Fruit fly (Drosophila melanogaster) whole organism, embryonic: ENCODE measurements around the gene CG17959.

ENCODE experiments used
- C15 ChIP-seq: fragments of 200-800 bp; sonication (Bioruptor generic); IDR thresholded peaks from 3 replicates; pipeline ENCODE4 v1.3.6; 2022; ENCODE audit warnings: missing biosample characterization, missing genetic modification characterization
- CG10366 ChIP-seq: fragments of 200-800 bp; sonication (Bioruptor generic); IDR thresholded peaks from 2 replicates; pipeline ENCODE4 v1.3.6; 2022; ENCODE audit warnings: missing biosample characterization, missing genetic modification characterization
- CG11695 ChIP-seq: fragments of 200-800 bp; sonication (Bioruptor generic); IDR thresholded peaks from 3 replicates; pipeline ENCODE4 v1.3.6; 2022; ENCODE audit warnings: missing biosample characterization, missing genetic modification characterization
- CG12155 ChIP-seq: fragments of 200-800 bp; sonication (Bioruptor generic); optimal IDR thresholded peaks from 3 replicates; lab custom pipeline; 2016; ENCODE audit warnings: missing biosample characterization, missing genetic modification characterization
- CG12236 ChIP-seq: fragments of 200-800 bp; sonication (Bioruptor generic); optimal IDR thresholded peaks from 2 replicates; lab custom pipeline; 2016; ENCODE audit warnings: missing biosample characterization, missing genetic modification characterization
- CG1602 ChIP-seq: fragments of 200-800 bp; sonication (Bioruptor generic); optimal IDR thresholded peaks from 3 replicates; lab custom pipeline; 2016; ENCODE audit warnings: missing biosample characterization, missing genetic modification characterization
- CG16815 ChIP-seq: fragments of 200-800 bp; sonication (Bioruptor generic); optimal IDR thresholded peaks from 3 replicates; lab custom pipeline; 2017; ENCODE audit warnings: missing biosample characterization, mild to moderate bottlenecking, missing genetic modification characterization
- CG17359 ChIP-seq: fragments of 200-800 bp; sonication (Bioruptor generic); optimal IDR thresholded peaks from 3 replicates; lab custom pipeline; 2018; ENCODE audit warnings: missing biosample characterization, mild to moderate bottlenecking, missing genetic modification characterization, moderate library complexity
- CG17802 ChIP-seq: fragments of 200-800 bp; sonication (Bioruptor generic); optimal IDR thresholded peaks from 2 replicates; lab custom pipeline; 2018; ENCODE audit warnings: missing biosample characterization, mild to moderate bottlenecking, missing genetic modification characterization, moderate library complexity
- CG18262 ChIP-seq: fragments of 200-800 bp; optimal IDR thresholded peaks from 3 replicates; lab custom pipeline; 2019; ENCODE audit warnings: missing biosample characterization, mild to moderate bottlenecking, missing genetic modification characterization, moderate library complexity
- CG18599 ChIP-seq: fragments of 200-800 bp; sonication (Bioruptor generic); optimal IDR thresholded peaks from 3 replicates; lab custom pipeline; 2017; ENCODE audit warnings: missing biosample characterization, missing genetic modification characterization, mild to moderate bottlenecking, moderate library complexity, missing genetic modification reagents
- CG2129 ChIP-seq: fragments of 200-800 bp; sonication (Bioruptor generic); IDR thresholded peaks from 2 replicates; pipeline ENCODE4 v1.3.6; 2022; ENCODE audit warnings: missing biosample characterization, missing genetic modification characterization; ENCODE audit not compliant: partially characterized antibody
- CG2712 ChIP-seq: fragments of 200-800 bp; optimal IDR thresholded peaks from 3 replicates; lab custom pipeline; 2019; ENCODE audit warnings: missing biosample characterization, mild to moderate bottlenecking, missing genetic modification characterization, moderate library complexity
- CG32532 ChIP-seq: fragments of 200-800 bp; sonication (Bioruptor generic); IDR thresholded peaks from 2 replicates; pipeline ENCODE4 v1.3.6; 2022; ENCODE audit warnings: missing biosample characterization, missing genetic modification characterization
- CG3281 ChIP-seq: fragments of 200-800 bp; sonication (Bioruptor generic); optimal IDR thresholded peaks from 3 replicates; lab custom pipeline; 2017; ENCODE audit warnings: missing biosample characterization, mild to moderate bottlenecking, missing genetic modification characterization
- CG4424 ChIP-seq: fragments of 200-800 bp; sonication (Bioruptor generic); optimal IDR thresholded peaks from 3 replicates; lab custom pipeline; 2016; ENCODE audit warnings: missing biosample characterization, missing genetic modification characterization
- CG6689 ChIP-seq: fragments of 200-800 bp; sonication (Bioruptor generic); IDR thresholded peaks from 2 replicates; pipeline ENCODE4 v1.3.6; 2022; ENCODE audit warnings: missing biosample characterization, missing genetic modification characterization
- CG8478 ChIP-seq: fragments of >200 bp; optimal IDR thresholded peaks from 2 replicates; lab custom pipeline; 2018
- CoRest ChIP-seq: fragments of 200-800 bp; sonication (Bioruptor generic); optimal IDR thresholded peaks from 3 replicates; lab custom pipeline; 2018; ENCODE audit warnings: missing biosample characterization, mild to moderate bottlenecking, missing genetic modification characterization, moderate library complexity
- Fer3 ChIP-seq: fragments of 200-800 bp; sonication (Bioruptor generic); optimal IDR thresholded peaks from 2 replicates; lab custom pipeline; 2018; ENCODE audit warnings: missing biosample characterization, mild to moderate bottlenecking, missing genetic modification characterization, moderate library complexity
- Gug ChIP-seq: fragments of 200-800 bp; sonication (Bioruptor generic); IDR thresholded peaks from 4 replicates; pipeline ENCODE4 v1.3.6; 2022; ENCODE audit warnings: missing biosample characterization, missing genetic modification characterization
- Poxn ChIP-seq: fragments of 200-800 bp; sonication (Bioruptor generic); IDR thresholded peaks from 2 replicates; pipeline ENCODE4 v1.3.6; 2022; ENCODE audit warnings: missing biosample characterization, missing genetic modification characterization
- Ptx1 ChIP-seq: fragments of 200-800 bp; sonication (Bioruptor generic); IDR thresholded peaks from 2 replicates; pipeline ENCODE4 v1.3.6; 2022; ENCODE audit warnings: missing biosample characterization, missing genetic modification characterization
- Scr ChIP-seq: fragments of 200-800 bp; sonication (Bioruptor generic); IDR thresholded peaks from 2 replicates; pipeline ENCODE4 v1.3.6; 2022; ENCODE audit warnings: missing biosample characterization, missing genetic modification characterization; ENCODE audit not compliant: partially characterized antibody
- Six4 ChIP-seq: fragments of 200-800 bp; sonication (Bioruptor generic); optimal IDR thresholded peaks from 2 replicates; lab custom pipeline; 2016; ENCODE audit warnings: missing biosample characterization, missing genetic modification characterization
- Sry-δ ChIP-seq: fragments of 200-800 bp; sonication (Bioruptor generic); optimal IDR thresholded peaks from 2 replicates; lab custom pipeline; 2016; ENCODE audit warnings: missing biosample characterization, missing genetic modification characterization
- Xrp1 ChIP-seq: fragments of 200-800 bp; sonication (Bioruptor generic); IDR thresholded peaks from 2 replicates; pipeline ENCODE4 v1.3.6; 2022; ENCODE audit warnings: missing biosample characterization, missing genetic modification characterization
- YL-1 ChIP-seq: fragments of 200-800 bp; sonication (Bioruptor generic); optimal IDR thresholded peaks from 3 replicates; lab custom pipeline; 2017; ENCODE audit warnings: missing biosample characterization, mild to moderate bottlenecking, missing genetic modification characterization
- ab ChIP-seq: fragments of 200-800 bp; sonication (Bioruptor generic); optimal IDR thresholded peaks from 2 replicates; lab custom pipeline; 2016; ENCODE audit warnings: missing biosample characterization, missing genetic modification characterization
- al ChIP-seq: fragments of 200-800 bp; sonication (Bioruptor generic); IDR thresholded peaks from 2 replicates; pipeline ENCODE4 v1.3.6; 2022; ENCODE audit warnings: missing biosample characterization, missing genetic modification characterization
- bcd ChIP-seq: fragments of 200-800 bp; sonication (Bioruptor generic); optimal IDR thresholded peaks from 2 replicates; lab custom pipeline; 2017; ENCODE audit warnings: missing biosample characterization, mild to moderate bottlenecking, missing genetic modification characterization
- ci ChIP-seq: fragments of 200-800 bp; sonication (Bioruptor generic); IDR thresholded peaks from 3 replicates; pipeline ENCODE4 v1.3.6; 2022; ENCODE audit warnings: missing biosample characterization, missing genetic modification characterization
- crc ChIP-seq: fragments of 200-800 bp; sonication (Bioruptor generic); optimal IDR thresholded peaks from 2 replicates; lab custom pipeline; 2016; ENCODE audit warnings: missing biosample characterization, missing genetic modification characterization
- cwo ChIP-seq: fragments of 200-800 bp; sonication (Bioruptor generic); optimal IDR thresholded peaks from 3 replicates; lab custom pipeline; 2017; ENCODE audit warnings: missing biosample characterization, missing genetic modification characterization, mild to moderate bottlenecking, moderate library complexity, missing genetic modification reagents
- dimm ChIP-seq: fragments of 200-800 bp; sonication (Bioruptor generic); IDR thresholded peaks from 2 replicates; pipeline ENCODE4 v1.3.6; 2022; ENCODE audit warnings: missing biosample characterization, missing genetic modification characterization
- eve ChIP-seq, 2 experiments: fragments of >200 bp; optimal IDR thresholded peaks; 2 replicates each; lab custom pipeline; 2017; ENCODE audit warnings: missing biosample characterization in 2 of 2, missing genetic modification characterization in 2 of 2
- fd102C ChIP-seq: fragments of 200-800 bp; sonication (Bioruptor generic); optimal IDR thresholded peaks from 2 replicates; lab custom pipeline; 2018; ENCODE audit warnings: missing biosample characterization, mild to moderate bottlenecking, missing genetic modification characterization, moderate library complexity
- fd64A ChIP-seq: fragments of 200-800 bp; sonication (Bioruptor generic); optimal IDR thresholded peaks from 3 replicates; lab custom pipeline; 2018; ENCODE audit warnings: missing biosample characterization, mild to moderate bottlenecking, missing genetic modification characterization
- gem ChIP-seq: fragments of 200-800 bp; sonication (Bioruptor generic); optimal IDR thresholded peaks from 2 replicates; lab custom pipeline; 2019; ENCODE audit warnings: missing biosample characterization, mild to moderate bottlenecking, missing genetic modification characterization, moderate library complexity
- grn ChIP-seq: fragments of 200-800 bp; sonication (Bioruptor generic); optimal IDR thresholded peaks from 3 replicates; lab custom pipeline; 2017; ENCODE audit warnings: missing biosample characterization, missing genetic modification characterization
- knrl ChIP-seq: fragments of 200-800 bp; sonication (Bioruptor generic); IDR thresholded peaks from 3 replicates; pipeline ENCODE4 v1.3.6; 2022; ENCODE audit warnings: missing biosample characterization, missing genetic modification characterization; ENCODE audit not compliant: partially characterized antibody
- lbe ChIP-seq: fragments of 200-800 bp; sonication (Bioruptor generic); optimal IDR thresholded peaks from 2 replicates; lab custom pipeline; 2016; ENCODE audit warnings: missing biosample characterization, mild to moderate bottlenecking, missing genetic modification characterization
- mld ChIP-seq: fragments of 200-800 bp; sonication (Bioruptor generic); IDR thresholded peaks from 3 replicates; pipeline ENCODE4 v1.3.6; 2022; ENCODE audit warnings: missing biosample characterization, missing genetic modification characterization; ENCODE audit not compliant: partially characterized antibody
- ranshi ChIP-seq: fragments of 200-800 bp; sonication (Bioruptor generic); IDR thresholded peaks from 2 replicates; pipeline ENCODE4 v1.3.6; 2022; ENCODE audit warnings: missing biosample characterization, missing genetic modification characterization
- repo ChIP-seq: fragments of 200-800 bp; sonication (Bioruptor generic); optimal IDR thresholded peaks from 2 replicates; lab custom pipeline; 2016; ENCODE audit warnings: missing biosample characterization, missing genetic modification characterization
- scrt ChIP-seq: fragments of 200-800 bp; sonication (Bioruptor generic); optimal IDR thresholded peaks from 2 replicates; lab custom pipeline; 2018; ENCODE audit warnings: missing biosample characterization, mild to moderate bottlenecking, missing genetic modification characterization, moderate library complexity
- sisA ChIP-seq: fragments of 200-800 bp; sonication (Bioruptor generic); IDR thresholded peaks from 2 replicates; pipeline ENCODE4 v1.3.6; 2022; ENCODE audit warnings: missing biosample characterization, missing genetic modification characterization
- sr ChIP-seq: fragments of 200-800 bp; sonication (Bioruptor generic); IDR thresholded peaks from 3 replicates; pipeline ENCODE4 v1.3.6; 2022; ENCODE audit warnings: missing biosample characterization, missing genetic modification characterization
- tll ChIP-seq, 2 experiments: fragments of 200-800 bp in 1 of 2; fragments of >200 bp in 1 of 2; sonication (Bioruptor generic) in 1 of 2; optimal IDR thresholded peaks; 2 replicates each; lab custom pipeline; 2017 to 2019; ENCODE audit warnings: missing biosample characterization in 2 of 2, missing genetic modification characterization in 2 of 2, mild to moderate bottlenecking in 1 of 2, moderate library complexity in 1 of 2
- twi ChIP-seq: fragments of 200-800 bp; optimal IDR thresholded peaks from 2 replicates; lab custom pipeline; 2019; ENCODE audit warnings: missing biosample characterization, mild to moderate bottlenecking, missing genetic modification characterization, moderate library complexity
- wor ChIP-seq: fragments of 200-800 bp; sonication (Bioruptor generic); IDR thresholded peaks from 2 replicates; pipeline ENCODE4 v1.3.6; 2022; ENCODE audit warnings: missing biosample characterization, missing genetic modification characterization

Gene CG17959

dm6 chrX:2977857-2978473 lies 31.1 kb downstream of the CG17959 start (continued):
- TF ChIP-seq C15 (GFP tag; lab: Robert Waterston, UW) (no peak), tll (GFP tag; optimal IDR thresholded peaks at IDR 0.05; lab: Kevin White, UChicago) (no peak), CG6689 (GFP tag; lab: Robert Waterston, UW) (peak; percentile 54; the same call in 1 of the 2 replicates), CG11695 (GFP tag; lab: Robert Waterston, UW) (no peak), CG4424 (GFP tag; lab: Kevin White, UChicago) (peak; percentile 51), CG8478 (no peak), twi (tag; lab: Kevin White, UChicago) (no peak), gem (tag; lab: Kevin White, UChicago) (peak; percentile 65), CG17802 (tag; lab: Kevin White, UChicago) (no peak), grn (GFP tag; lab: Kevin White, UChicago) (no peak), cwo (GFP tag; lab: Kevin White, UChicago) (no peak), Gug (GFP tag; lab: Robert Waterston, UW) (no peak), CG2712 (tag; lab: Kevin White, UChicago) (peak; percentile 54), al (GFP tag; lab: Robert Waterston, UW) (no peak), CG3281 (no peak), sisA (GFP tag; lab: Robert Waterston, UW) (peak; percentile 30; the same call in 1 of the 2 replicates), ranshi (no peak; the same call in 1 of the 2 replicates), CG17359 (tag; lab: Kevin White, UChicago) (peak; percentile 0), Sry-δ (GFP tag; lab: Kevin White, UChicago) (no peak), CG18599 (GFP tag; lab: Kevin White, UChicago) (peak; percentile 40), eve (GFP tag; optimal IDR thresholded peaks at IDR 0.05; lab: Kevin White, UChicago) (peak in 1 of 2 experiments; percentile 27), sr (no peak), CG10366 (GFP tag; lab: Robert Waterston, UW) (peak; percentile 34; the same call in 1 of the 2 replicates), CG12236 (GFP tag; lab: Kevin White, UChicago) (no peak), YL-1 (GFP tag; lab: Kevin White, UChicago) (no peak), fd102C (peak; percentile 14), wor (no peak), CG18262 (tag; lab: Kevin White, UChicago) (peak; percentile 50), Six4 (GFP tag; lab: Kevin White, UChicago) (no peak), repo (GFP tag; lab: Kevin White, UChicago) (no peak), dimm (no peak), mld (no peak), Ptx1 (GFP tag; lab: Robert Waterston, UW) (peak; percentile 34; the same call in 1 of the 2 replicates), crc (GFP tag; lab: Kevin White, UChicago) (no peak), CG32532 (GFP tag; lab: Robert Waterston, UW) (no peak), CoRest (tag; lab: Kevin White, UChicago) (peak; percentile 5), ab (GFP tag; lab: Kevin White, UChicago) (no peak), ci (GFP tag; lab: Robert Waterston, UW) (0 out of 3 replicates have a peak, but pooled peaks have one; percentile 38), knrl (GFP tag; lab: Robert Waterston, UW) (no peak), fd64A (GFP tag; lab: Kevin White, UChicago) (no peak), Xrp1 (peak; percentile 65), CG1602 (peak; percentile 46), CG12155 (no peak), CG2129 (GFP tag; lab: Robert Waterston, UW) (no peak), lbe (no peak), CG16815 (peak; percentile 11), Scr (GFP tag; lab: Robert Waterston, UW) (no peak), Poxn (no peak), scrt (peak; percentile 6), bcd (GFP tag; lab: Kevin White, UChicago) (peak; percentile 8), Fer3 (tag; lab: Kevin White, UChicago) (no peak)
